Worm (Caenorhabditis elegans) whole organism, midembryonic: Measurements from ENCODE around the gene K03H1.12.

Source experiments
- T22C8.4 ChIP-seq: fragments of 200-800 bp; sonication (Bioruptor generic); IDR thresholded peaks from 2 replicates; pipeline ENCODE4 v1.3.6; 2022; ENCODE audit warnings: missing genetic modification characterization, missing compliant biosample characterization
- cog-1 ChIP-seq: sonication (generic microtip); optimal IDR thresholded peaks from 2 replicates; lab custom pipeline; 2016; ENCODE audit warnings: missing genetic modification characterization, missing compliant biosample characterization
- flt-1 ChIP-seq: fragments of 200-800 bp; sonication (Bioruptor generic); IDR thresholded peaks from 2 replicates; pipeline ENCODE4 v1.3.6; 2022; ENCODE audit warnings: missing genetic modification characterization, missing compliant biosample characterization
- klf-2 ChIP-seq: fragments of 200-800 bp; sonication (Bioruptor generic); conservative IDR thresholded peaks from 2 replicates; pipeline ENCODE4 v1.3.6; 2022; ENCODE audit warnings: missing genetic modification reagents, missing genetic modification characterization, missing compliant biosample characterization
- med-1 ChIP-seq: sonication (generic microtip); optimal IDR thresholded peaks from 2 replicates; lab custom pipeline; 2017; ENCODE audit warnings: missing genetic modification characterization, mild to moderate bottlenecking, missing compliant biosample characterization, antibody characterized with exemption, missing genetic modification reagents; ENCODE audit not compliant: insufficient read depth
- ref-1 ChIP-seq: fragments of 200-800 bp; sonication (Bioruptor generic); conservative IDR thresholded peaks from 2 replicates; pipeline ENCODE4 v1.3.6; 2022; ENCODE audit warnings: missing genetic modification reagents, missing genetic modification characterization, missing compliant biosample characterization
- tab-1 ChIP-seq: fragments of 200-800 bp; sonication (Bioruptor generic); IDR thresholded peaks from 2 replicates; pipeline ENCODE4 v1.3.6; 2022; ENCODE audit warnings: missing genetic modification characterization, missing compliant biosample characterization
- ztf-23 ChIP-seq: fragments of 200-800 bp; sonication (Bioruptor generic); IDR thresholded peaks from 2 replicates; pipeline ENCODE4 v1.3.6; 2022; ENCODE audit warnings: missing genetic modification reagents, missing genetic modification characterization, missing compliant biosample characterization
- ztf-29 ChIP-seq: fragments of 200-800 bp; sonication (Bioruptor generic); IDR thresholded peaks from 2 replicates; pipeline ENCODE4 v1.3.6; 2022; ENCODE audit warnings: missing genetic modification reagents, missing genetic modification characterization, missing compliant biosample characterization

ce11 chrIII:9956123-9956522 lies 14.7 kb downstream of the K03H1.12 start, which contains the start of gene mog-1:
- TF ChIP-seq ztf-29, result no peak
- TF ChIP-seq klf-2, result no peak
- TF ChIP-seq cog-1 (tag; lab: Kevin White, UChicago), result no peak
- TF ChIP-seq med-1, result no peak
- TF ChIP-seq flt-1 (GFP tag; lab: Robert Waterston, UW), result no peak
- TF ChIP-seq ztf-23 (GFP tag; lab: Robert Waterston, UW), result no peak
- TF ChIP-seq tab-1, result no peak
- no peak for TF ChIP-seq ref-1 (GFP tag; lab: Robert Waterston, UW)
- TF ChIP-seq T22C8.4 (GFP tag; lab: Robert Waterston, UW), result no peak
